Fruit fly (Drosophila melanogaster): ENCODE measurements around the gene TfIIFalpha.

DNA sequence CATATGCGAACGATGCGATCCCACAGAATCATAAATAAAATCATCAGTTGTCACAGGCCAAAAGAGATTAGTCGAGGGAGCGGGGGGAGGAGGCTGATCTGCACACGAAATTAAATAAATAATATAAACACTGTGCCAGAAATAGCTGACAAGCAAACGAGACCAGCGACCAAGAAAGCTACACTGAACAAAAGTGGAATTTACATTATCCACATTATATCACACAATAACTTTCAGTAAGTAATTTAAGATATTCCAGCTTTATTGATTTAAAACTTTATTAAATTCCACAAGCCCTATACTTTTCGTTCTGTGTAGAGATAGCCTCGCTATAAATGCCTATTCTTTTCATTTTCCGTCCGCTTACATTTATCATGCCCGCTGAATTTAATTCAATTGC, 23.9 kb downstream of the TfIIFalpha start:
- TF ChIP-seq Sin3A (optimal IDR thresholded peaks at IDR 0.05) (no peak), ttk (optimal IDR thresholded peaks at IDR 0.05) (no peak), insv (optimal IDR thresholded peaks at IDR 0.05) (no peak), h (optimal IDR thresholded peaks at IDR 0.05) (no peak), psq (optimal IDR thresholded peaks at IDR 0.05) (no peak), Myc (optimal IDR thresholded peaks at IDR 0.05) (no peak)
